Worm (Caenorhabditis elegans): ENCODE data around the gene W02B12.13.

ce11 chrII:11495307-11495706 lies 50.2 kb downstream of the W02B12.13 start, which contains the start of the genes ooc-3 and B0334.4:
- TF ChIP-seq sdc-2 (tag; optimal IDR thresholded peaks at IDR 0.05) (no peak), elt-4 (tag; optimal IDR thresholded peaks at IDR 0.05) (no peak), ama-1 (optimal IDR thresholded peaks at IDR 0.05) (no peak), hlh-8 (tag; optimal IDR thresholded peaks at IDR 0.05) (no peak), che-1 (tag; optimal IDR thresholded peaks at IDR 0.05) (no peak), K09A11.1 (tag; optimal IDR thresholded peaks at IDR 0.05; ENCODE audit: insufficient read depth) (no peak)
